Worm (Caenorhabditis elegans) whole organism, L4/young adult: Measurements from ENCODE around the gene Y50D4B.1.

Experiments
- W03F9.2 ChIP-seq: fragments of 150-350 bp; optimal IDR thresholded peaks from 2 replicates; lab custom pipeline; 2014; ENCODE audit warnings: missing biosample characterization, missing genetic modification characterization
- dao-5 ChIP-seq: sonication (generic microtip); optimal IDR thresholded peaks from 2 replicates; lab custom pipeline; 2016; ENCODE audit warnings: missing genotype, missing genetic modification characterization, moderate library complexity, missing compliant biosample characterization
- him-1 ChIP-seq: sonication (generic microtip); optimal IDR thresholded peaks from 2 replicates; lab custom pipeline; 2016; ENCODE audit warnings: missing genotype, missing genetic modification reagents, missing genetic modification characterization, missing compliant biosample characterization

Gene Y50D4B.1

ce11 chrV:1112658-1113057 is at the start of gene Y50D4B.1:
TSS of gene Y50D4B.1 (plus strand) at chrV:1112958.
- TF ChIP-seq him-1 (tag; lab: Kevin White, UChicago) (no peak), W03F9.2 (tag; lab: Kevin White, UChicago) (no peak), dao-5 (tag; lab: Kevin White, UChicago) (no peak)

ce11 chrV:1064491-1064890 is 48.3 kb upstream of the Y50D4B.1 start, which contains the start of gene str-67:
TSS of gene str-67 (minus strand) at chrV:1064591.
- TF ChIP-seq dao-5 (tag; lab: Kevin White, UChicago) = no peak
- no peak for TF ChIP-seq W03F9.2 (tag; lab: Kevin White, UChicago)
- TF ChIP-seq him-1 (tag; lab: Kevin White, UChicago) = no peak

- TF ChIP-seq him-1 (tag; lab: Kevin White, UChicago) (no peak), W03F9.2 (tag; lab: Kevin White, UChicago) (no peak)
These were observed 45.3 kb upstream of the Y50D4B.1 start, which contains the start of gene K10C9.7 for ce11 chrV:1067468-1067867. TSS of gene K10C9.7 (minus strand) at chrV:1067568.

ce11 chrV:1074946-1075345 is 37.8 kb upstream of the Y50D4B.1 start, which contains the start of gene K10C9.1:
TSS of gene K10C9.1 (plus strand) at chrV:1075246.
- TF ChIP-seq W03F9.2 (tag; lab: Kevin White, UChicago) (no peak), dao-5 (tag; lab: Kevin White, UChicago) (no peak), him-1 (tag; lab: Kevin White, UChicago) (no peak)

ce11 chrV:1084016-1084415 is 28.7 kb upstream of the Y50D4B.1 start, which contains the start of gene Y50D4B.6:
TSS of gene Y50D4B.6 (plus strand) at chrV:1084316.
- TF ChIP-seq W03F9.2 (tag; lab: Kevin White, UChicago) = no peak
- no peak for TF ChIP-seq him-1 (tag; lab: Kevin White, UChicago)
- no peak for TF ChIP-seq dao-5 (tag; lab: Kevin White, UChicago)

ce11 chrV:1087983-1088382 is 24.8 kb upstream of the Y50D4B.1 start, which contains the start of gene clec-203:
TSS of gene clec-203 (plus strand) at chrV:1088283.
- TF ChIP-seq W03F9.2 (tag; lab: Kevin White, UChicago) (no peak), him-1 (tag; lab: Kevin White, UChicago) (no peak), dao-5 (tag; lab: Kevin White, UChicago) (no peak)

- TF ChIP-seq dao-5 (tag; lab: Kevin White, UChicago) (no peak), him-1 (tag; lab: Kevin White, UChicago) (no peak), W03F9.2 (tag; lab: Kevin White, UChicago) (no peak)
These were observed 20.4 kb upstream of the Y50D4B.1 start, which contains the start of gene Y50D4B.4 for ce11 chrV:1092359-1092758. TSS of gene Y50D4B.4 (plus strand) at chrV:1092659.

- TF ChIP-seq W03F9.2 (tag; lab: Kevin White, UChicago) = no peak
- no peak for TF ChIP-seq him-1 (tag; lab: Kevin White, UChicago)
- no peak for TF ChIP-seq dao-5 (tag; lab: Kevin White, UChicago)
These were observed 12.5 kb upstream of the Y50D4B.1 start, which contains the start of gene Y50D4B.2 for ce11 chrV:1100280-1100679. TSS of gene Y50D4B.2 (plus strand) at chrV:1100580.

- TF ChIP-seq him-1 (tag; lab: Kevin White, UChicago) = no peak
- TF ChIP-seq W03F9.2 (tag; lab: Kevin White, UChicago) = no peak
- no peak for TF ChIP-seq dao-5 (tag; lab: Kevin White, UChicago)
These were observed 10.2 kb upstream of the Y50D4B.1 start for ce11 chrV:1102569-1102968.

ce11 chrV:1112180-1112579 is 578 bp upstream of the Y50D4B.1 start:
- TF ChIP-seq W03F9.2 (tag; lab: Kevin White, UChicago) (no peak), him-1 (tag; lab: Kevin White, UChicago) (no peak), dao-5 (tag; lab: Kevin White, UChicago) (no peak)

- TF ChIP-seq W03F9.2 (tag; lab: Kevin White, UChicago) = no peak
- TF ChIP-seq dao-5 (tag; lab: Kevin White, UChicago) = no peak
- TF ChIP-seq him-1 (tag; lab: Kevin White, UChicago) = no peak
These were observed 7.3 kb downstream of the Y50D4B.1 start for ce11 chrV:1120101-1120500.

- TF ChIP-seq him-1 (tag; lab: Kevin White, UChicago) = no peak
- no peak for TF ChIP-seq dao-5 (tag; lab: Kevin White, UChicago)
- TF ChIP-seq W03F9.2 (tag; lab: Kevin White, UChicago) = no peak
These were observed 19.3 kb downstream of the Y50D4B.1 start, which contains the start of gene W07B8.4 for ce11 chrV:1131880-1132623. TSS of gene W07B8.4 (minus strand) at chrV:1131930.

ce11 chrV:1133223-1133622 is 20.5 kb downstream of the Y50D4B.1 start:
- no peak for TF ChIP-seq him-1 (tag; lab: Kevin White, UChicago)
- TF ChIP-seq dao-5 (tag; lab: Kevin White, UChicago) = no peak
- no peak for TF ChIP-seq W03F9.2 (tag; lab: Kevin White, UChicago)
